Worm (Caenorhabditis elegans): ENCODE measurements around the gene F42H10.6.

F42H10.6 gene

ce11 chrIII:8521654-8522392 lies 41.6 kb upstream of the F42H10.6 start:
- TF ChIP-seq nhr-120 (GFP tag; IDR thresholded peaks at IDR 0.05) (no peak), aptf-2 (GFP tag; conservative IDR thresholded peaks at IDR 0.05) (no peak), lsy-27 (tag; optimal IDR thresholded peaks at IDR 0.05; ENCODE audit: borderline replicate concordance, insufficient read depth) (no peak), dox-1 (GFP tag; IDR thresholded peaks at IDR 0.05) (no peak), madf-10 (tag; optimal IDR thresholded peaks at IDR 0.05) (no peak), madf-3 (GFP tag; IDR thresholded peaks at IDR 0.05) (no peak), sptf-2 (GFP tag; optimal IDR thresholded peaks at IDR 0.05) (no peak), lin-26 (GFP tag; IDR thresholded peaks at IDR 0.05) (no peak), nhr-80 (tag; optimal IDR thresholded peaks at IDR 0.05) (no peak), mel-28 (tag; optimal IDR thresholded peaks at IDR 0.05; ENCODE audit: borderline replicate concordance) (no peak), lag-1 (GFP tag; IDR thresholded peaks at IDR 0.05) (no peak), dpl-1 (GFP tag; optimal IDR thresholded peaks at IDR 0.05) (no peak), tbp1 (GFP tag; optimal IDR thresholded peaks at IDR 0.05) (no peak), B0261.1 (tag; optimal IDR thresholded peaks at IDR 0.05) (no peak), snpc-1.1 (tag; optimal IDR thresholded peaks at IDR 0.05; ENCODE audit: insufficient read depth) (no peak), rec-8 (tag; optimal IDR thresholded peaks at IDR 0.05) (no peak), madf-6 (GFP tag; IDR thresholded peaks at IDR 0.05) (no peak), Y79H2A.3 (GFP tag; conservative IDR thresholded peaks at IDR 0.05) (no peak), ekl-4 (GFP tag; IDR thresholded peaks at IDR 0.05) (no peak)

- TF ChIP-seq attf-5 (GFP tag; optimal IDR thresholded peaks at IDR 0.05) (no peak), B0336.3 (GFP tag; IDR thresholded peaks at IDR 0.05) (no peak), F23B12.7 (tag; optimal IDR thresholded peaks at IDR 0.05; ENCODE audit: insufficient read depth) (no peak), Y53G8AR.9 (GFP tag; conservative IDR thresholded peaks at IDR 0.05) (no peak)
Observed at ce11 chrIII:8520589-8520988, 40.3 kb upstream of the F42H10.6 start.

- TF ChIP-seq cebp-1 (GFP tag; IDR thresholded peaks at IDR 0.05) (no peak), cebp-1 (tag; optimal IDR thresholded peaks at IDR 0.05) (no peak), snpc-3.4 (tag; optimal IDR thresholded peaks at IDR 0.05) (no peak), madf-10 (tag; optimal IDR thresholded peaks at IDR 0.05) (no peak), let-526 (GFP tag; IDR thresholded peaks at IDR 0.05) (no peak), hlh-26 (GFP tag; conservative IDR thresholded peaks at IDR 0.05) (no peak), F55B11.4 (tag; optimal IDR thresholded peaks at IDR 0.05; ENCODE audit: borderline replicate concordance, insufficient read depth) (no peak), zfh-2 (GFP tag; conservative IDR thresholded peaks at IDR 0.05) (no peak), sdz-38 (tag; optimal IDR thresholded peaks at IDR 0.05) (no peak), nfyb-1 (GFP tag; IDR thresholded peaks at IDR 0.05) (no peak), repo-1 (tag; optimal IDR thresholded peaks at IDR 0.05) (no peak), mes-4 (tag; optimal IDR thresholded peaks at IDR 0.05) (no peak), ets-4 (GFP tag; optimal IDR thresholded peaks at IDR 0.05) (no peak), pha-4 (tag; optimal IDR thresholded peaks at IDR 0.05) (no peak), D2030.7 (GFP tag; IDR thresholded peaks at IDR 0.05) (no peak), gei-17 (GFP tag; optimal IDR thresholded peaks at IDR 0.05) (no peak), F22D6.2 (tag; optimal IDR thresholded peaks at IDR 0.05) (no peak), unc-62 (GFP tag; optimal IDR thresholded peaks at IDR 0.05) (no peak), sptf-2 (GFP tag; optimal IDR thresholded peaks at IDR 0.05) (no peak), him-1 (tag; optimal IDR thresholded peaks at IDR 0.05) (no peak), F37B4.10 (GFP tag; IDR thresholded peaks at IDR 0.05) (no peak)
Observed at ce11 chrIII:8519886-8520285, 39.6 kb upstream of the F42H10.6 start, which contains the start of gene ZC21.8. Gene ZC21.8 (minus strand): TSS chrIII:8519986.
